Worm (Caenorhabditis elegans) whole organism, L4 larva: ENCODE measurements around the gene F53H1.4.

ENCODE experiments used
- F49E8.2 ChIP-seq: sonication (generic microtip); optimal IDR thresholded peaks from 2 replicates; lab custom pipeline; 2016; ENCODE audit warnings: missing compliant biosample characterization, mild to moderate bottlenecking, missing genetic modification characterization, borderline replicate concordance
- ama-1 ChIP-seq: fragments of 150-350 bp; optimal IDR thresholded peaks from 2 replicates; lab custom pipeline; 2014; ENCODE audit warnings: inconsistent platforms, mixed read lengths
- dmd-8 ChIP-seq: fragments of 200-800 bp; sonication (Bioruptor generic); IDR thresholded peaks from 2 replicates; pipeline ENCODE4 v1.3.6; 2022; ENCODE audit warnings: missing genetic modification characterization, missing compliant biosample characterization
- egl-43 ChIP-seq: fragments of 200-800 bp; sonication (Bioruptor generic); IDR thresholded peaks from 2 replicates; pipeline ENCODE4 v1.3.6; 2022; ENCODE audit warnings: missing genetic modification reagents, missing genetic modification characterization, missing compliant biosample characterization
- lsy-2 ChIP-seq, 2 experiments: fragments of 150-350 bp in 1 of 2; sonication (generic microtip) in 1 of 2; optimal IDR thresholded peaks; 2 replicates each; lab custom pipeline; 2014 to 2017; ENCODE audit warnings: missing biosample characterization in 2 of 2, missing genetic modification characterization in 2 of 2
- zag-1 ChIP-seq: fragments of 150-350 bp; optimal IDR thresholded peaks from 2 replicates; lab custom pipeline; 2014; ENCODE audit warnings: missing biosample characterization, missing genetic modification characterization

DNA sequence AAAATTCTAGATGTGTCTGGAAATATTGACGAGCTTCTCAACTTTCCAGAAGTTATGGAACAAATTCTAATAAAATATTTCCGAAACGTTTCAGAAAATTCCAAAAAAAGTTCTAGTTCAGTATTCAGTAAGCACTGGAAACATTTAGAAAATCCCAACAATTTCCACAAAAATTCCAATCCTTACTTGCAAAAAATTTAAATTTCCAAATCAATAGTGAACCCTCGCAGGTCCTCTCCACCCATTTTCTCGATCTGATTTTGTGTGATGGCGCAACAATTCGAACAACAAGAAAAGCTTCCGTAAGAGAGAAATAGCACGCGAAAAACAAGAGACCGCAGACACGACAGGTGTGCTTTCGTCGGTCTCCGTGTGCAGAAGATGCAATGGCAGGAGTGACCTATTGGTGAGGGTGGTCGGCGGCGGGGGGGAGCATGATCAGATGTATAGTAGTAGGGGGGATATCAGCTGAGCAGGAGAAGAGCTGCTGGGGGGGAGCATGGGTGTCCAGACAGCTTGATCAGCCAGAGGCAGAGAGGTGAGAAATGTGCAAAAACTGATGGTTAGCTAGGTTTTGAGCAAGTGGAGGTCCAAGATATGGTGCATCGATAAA lies 51.8 kb downstream of the F53H1.4 start:
- TF ChIP-seq zag-1 (tag; lab: Kevin White, UChicago), result no peak
- TF ChIP-seq dmd-8 (GFP tag; lab: Robert Waterston, UW), result no peak
- TF ChIP-seq egl-43 (GFP tag; lab: Robert Waterston, UW), result no peak
- TF ChIP-seq lsy-2 (tag; optimal IDR thresholded peaks at IDR 0.05; lab: Kevin White, UChicago), result no peak
- no peak for TF ChIP-seq F49E8.2 (tag; lab: Kevin White, UChicago)
- TF ChIP-seq ama-1 (lab: Kevin White, UChicago), result no peak
